Fruit fly (Drosophila melanogaster) whole organism, embryonic: ENCODE data around the gene CG12581.

ENCODE experiments used
- Ada2b ChIP-seq: fragments of 200-800 bp; sonication (Bioruptor generic); IDR thresholded peaks from 2 replicates; pipeline ENCODE4 v1.3.6; 2022; ENCODE audit warnings: missing biosample characterization, missing genetic modification characterization
- Awh ChIP-seq: fragments of 200-800 bp; sonication (Bioruptor generic); IDR thresholded peaks from 2 replicates; pipeline ENCODE4, ENCODE4 v1.3.6; 2022; ENCODE audit warnings: missing biosample characterization, missing genetic modification characterization
- BEAF-32 ChIP-seq: fragments of 200-800 bp; sonication (Bioruptor generic); optimal IDR thresholded peaks from 3 replicates; lab custom pipeline; 2017; ENCODE audit warnings: missing biosample characterization, missing genetic modification characterization, mild to moderate bottlenecking, moderate library complexity, missing genetic modification reagents
- Bgb ChIP-seq: fragments of 200-800 bp; sonication (Bioruptor generic); IDR thresholded peaks from 2 replicates; pipeline ENCODE4 v1.3.6; 2022; ENCODE audit warnings: missing biosample characterization, missing genetic modification characterization; ENCODE audit not compliant: partially characterized antibody
- Blimp-1 ChIP-seq: fragments of 200-800 bp; sonication (Bioruptor generic); optimal IDR thresholded peaks from 3 replicates; lab custom pipeline; 2018; ENCODE audit warnings: missing biosample characterization, missing genetic modification characterization, mild to moderate bottlenecking, moderate library complexity, missing genetic modification reagents
- CG1024 ChIP-seq: fragments of 200-800 bp; sonication (Bioruptor generic); IDR thresholded peaks from 2 replicates; pipeline ENCODE4 v1.3.6; 2022; ENCODE audit warnings: missing biosample characterization, missing genetic modification characterization
- CG12299 ChIP-seq: fragments of 200-800 bp; sonication (Bioruptor generic); optimal IDR thresholded peaks from 2 replicates; lab custom pipeline; 2018; ENCODE audit warnings: missing biosample characterization, mild to moderate bottlenecking, missing genetic modification characterization
- CG13287 ChIP-seq: fragments of 200-800 bp; sonication (Bioruptor generic); IDR thresholded peaks from 2 replicates; pipeline ENCODE4 v1.3.6; 2022; ENCODE audit warnings: missing biosample characterization, missing genetic modification characterization; ENCODE audit not compliant: partially characterized antibody
- CG13775 ChIP-seq: fragments of 200-800 bp; sonication (Bioruptor generic); optimal IDR thresholded peaks from 3 replicates; lab custom pipeline; 2017; ENCODE audit warnings: missing biosample characterization, mild to moderate bottlenecking, missing genetic modification characterization
- CG2116 ChIP-seq: fragments of 200-800 bp; sonication (Bioruptor generic); optimal IDR thresholded peaks from 3 replicates; lab custom pipeline; 2018; ENCODE audit warnings: missing biosample characterization, mild to moderate bottlenecking, missing genetic modification characterization
- CG2199 ChIP-seq: fragments of 200-800 bp; sonication (Bioruptor generic); IDR thresholded peaks from 3 replicates; pipeline ENCODE4 v1.3.6; 2022; ENCODE audit warnings: missing biosample characterization, missing genetic modification characterization
- CG30020 ChIP-seq: fragments of 200-800 bp; optimal IDR thresholded peaks from 2 replicates; lab custom pipeline; 2019; ENCODE audit warnings: missing biosample characterization, mild to moderate bottlenecking, missing genetic modification characterization, moderate library complexity
- CG7357 ChIP-seq: fragments of 200-800 bp; sonication (Bioruptor generic); IDR thresholded peaks from 3 replicates; pipeline ENCODE4 v1.3.6; 2022; ENCODE audit warnings: missing biosample characterization, missing genetic modification characterization
- CG8089 ChIP-seq: fragments of 200-800 bp; sonication (Bioruptor generic); optimal IDR thresholded peaks from 3 replicates; lab custom pipeline; 2016; ENCODE audit warnings: missing biosample characterization, missing genetic modification characterization
- CG8765 ChIP-seq: fragments of 200-800 bp; sonication (Bioruptor generic); IDR thresholded peaks from 2 replicates; pipeline ENCODE4 v1.3.6; 2022; ENCODE audit warnings: missing biosample characterization, missing genetic modification characterization
- CG9437 ChIP-seq: fragments of 200-800 bp; sonication (Bioruptor generic); optimal IDR thresholded peaks from 2 replicates; lab custom pipeline; 2018; ENCODE audit warnings: missing biosample characterization, mild to moderate bottlenecking, missing genetic modification characterization
- Dref ChIP-seq: fragments of 200-800 bp; sonication (Bioruptor generic); IDR thresholded peaks from 2 replicates; pipeline ENCODE4 v1.3.6; 2022; ENCODE audit warnings: missing biosample characterization, missing genetic modification characterization
- Hmx ChIP-seq: fragments of 200-800 bp; sonication (Bioruptor generic); optimal IDR thresholded peaks from 2 replicates; lab custom pipeline; 2016; ENCODE audit warnings: missing biosample characterization, missing genetic modification characterization
- Hr78 ChIP-seq, 2 experiments: fragments of 200-800 bp in 1 of 2; fragments of >200 bp in 1 of 2; sonication (Bioruptor generic) in 1 of 2; optimal IDR thresholded peaks; 2 replicates each; lab custom pipeline; 2017 to 2019; ENCODE audit warnings: missing biosample characterization in 2 of 2, missing genetic modification characterization in 2 of 2, mild to moderate bottlenecking in 1 of 2, moderate library complexity in 1 of 2
- MBD-R2 ChIP-seq: fragments of 200-800 bp; sonication (Bioruptor generic); IDR thresholded peaks from 2 replicates; pipeline ENCODE4 v1.3.6; 2022; ENCODE audit warnings: missing biosample characterization, missing genetic modification characterization
- Nf-YB ChIP-seq: fragments of 200-800 bp; sonication (Bioruptor generic); optimal IDR thresholded peaks from 3 replicates; lab custom pipeline; 2019; ENCODE audit warnings: missing biosample characterization, mild to moderate bottlenecking, missing genetic modification characterization, moderate library complexity
- Taf1 ChIP-seq: fragments of 200-800 bp; sonication (Bioruptor generic); IDR thresholded peaks from 2 replicates; pipeline ENCODE4 v1.3.6; 2022; ENCODE audit warnings: missing biosample characterization, missing genetic modification characterization
- ap ChIP-seq: fragments of 200-800 bp; sonication (Bioruptor generic); IDR thresholded peaks from 2 replicates; pipeline ENCODE4 v1.3.6; 2022; ENCODE audit warnings: missing biosample characterization, missing genetic modification characterization
- dmrt11E ChIP-seq: fragments of 200-800 bp; sonication (Bioruptor generic); optimal IDR thresholded peaks from 3 replicates; lab custom pipeline; 2018; ENCODE audit warnings: missing biosample characterization, mild to moderate bottlenecking, missing genetic modification characterization, moderate library complexity
- hb ChIP-seq: fragments of 200-800 bp; sonication (Bioruptor generic); IDR thresholded peaks from 3 replicates; pipeline ENCODE4 v1.3.6; 2022; ENCODE audit warnings: missing biosample characterization, missing genetic modification characterization; ENCODE audit not compliant: partially characterized antibody
- knrl ChIP-seq: fragments of 200-800 bp; sonication (Bioruptor generic); IDR thresholded peaks from 3 replicates; pipeline ENCODE4 v1.3.6; 2022; ENCODE audit warnings: missing biosample characterization, missing genetic modification characterization; ENCODE audit not compliant: partially characterized antibody
- lov ChIP-seq, 2 experiments: fragments of 200-800 bp in 1 of 2; fragments of >200 bp in 1 of 2; sonication (Bioruptor generic) in 1 of 2; IDR thresholded peaks in 1 of 2; optimal IDR thresholded peaks in 1 of 2; 2 replicates in 1 of 2; 3 replicates in 1 of 2; pipeline versions ENCODE4 v1.3.6 to Lab custom; 2017 to 2022; ENCODE audit warnings: missing biosample characterization in 1 of 2, missing genetic modification characterization in 1 of 2
- mirr ChIP-seq: fragments of 200-800 bp; sonication (Bioruptor generic); optimal IDR thresholded peaks from 3 replicates; lab custom pipeline; 2018; ENCODE audit warnings: missing biosample characterization, mild to moderate bottlenecking, missing genetic modification characterization
- nerfin-1 ChIP-seq: fragments of 200-800 bp; sonication (Bioruptor generic); optimal IDR thresholded peaks from 3 replicates; lab custom pipeline; 2019; ENCODE audit warnings: missing biosample characterization, mild to moderate bottlenecking, missing genetic modification characterization, moderate library complexity
- nerfin-2 ChIP-seq: fragments of 200-800 bp; sonication (Bioruptor generic); IDR thresholded peaks from 2 replicates; pipeline ENCODE4 v1.3.6; 2022; ENCODE audit warnings: missing biosample characterization, missing genetic modification characterization; ENCODE audit not compliant: partially characterized antibody
- nom ChIP-seq: fragments of 200-800 bp; sonication (Bioruptor generic); optimal IDR thresholded peaks from 2 replicates; lab custom pipeline; 2017; ENCODE audit warnings: missing biosample characterization, missing genetic modification characterization, mild to moderate bottlenecking, moderate library complexity, missing genetic modification reagents
- org-1 ChIP-seq: fragments of 200-800 bp; sonication (Bioruptor generic); optimal IDR thresholded peaks from 2 replicates; lab custom pipeline; 2017; ENCODE audit warnings: missing biosample characterization, missing genetic modification characterization
- pnt ChIP-seq: fragments of 200-800 bp; sonication (Bioruptor generic); optimal IDR thresholded peaks from 3 replicates; lab custom pipeline; 2016; ENCODE audit warnings: missing biosample characterization, missing genetic modification characterization
- prd ChIP-seq, 3 experiments: fragments of >200 bp in 2 of 3; fragments of 200-800 bp in 1 of 3; sonication (Bioruptor generic) in 1 of 3; optimal IDR thresholded peaks in 2 of 3; IDR thresholded peaks in 1 of 3; 2 replicates in 2 of 3; 3 replicates in 1 of 3; pipeline versions ENCODE4 v1.3.6 to Lab custom; 2017 to 2022; ENCODE audit warnings: missing biosample characterization in 1 of 3, missing genetic modification characterization in 1 of 3
- pzg ChIP-seq: fragments of 200-800 bp; sonication (Bioruptor generic); optimal IDR thresholded peaks from 3 replicates; lab custom pipeline; 2018; ENCODE audit warnings: missing biosample characterization, mild to moderate bottlenecking, missing genetic modification characterization, moderate library complexity
- row ChIP-seq: fragments of 200-800 bp; sonication (Bioruptor generic); IDR thresholded peaks from 3 replicates; pipeline ENCODE4 v1.3.6; 2022; ENCODE audit warnings: missing biosample characterization, missing genetic modification characterization
- sd ChIP-seq: fragments of 200-800 bp; sonication (Bioruptor generic); optimal IDR thresholded peaks from 3 replicates; lab custom pipeline; 2018; ENCODE audit warnings: missing biosample characterization, mild to moderate bottlenecking, missing genetic modification characterization, moderate library complexity
- sens-2 ChIP-seq: fragments of 200-800 bp; sonication (Bioruptor generic); IDR thresholded peaks from 2 replicates; pipeline ENCODE4 v1.3.6; 2022; ENCODE audit warnings: missing biosample characterization, missing genetic modification characterization
- sisA ChIP-seq: fragments of 200-800 bp; sonication (Bioruptor generic); IDR thresholded peaks from 2 replicates; pipeline ENCODE4 v1.3.6; 2022; ENCODE audit warnings: missing biosample characterization, missing genetic modification characterization
- slbo ChIP-seq: fragments of 200-800 bp; sonication (Bioruptor generic); IDR thresholded peaks from 2 replicates; pipeline ENCODE4 v1.3.6; 2022; ENCODE audit warnings: missing biosample characterization, missing genetic modification characterization
- tll ChIP-seq, 2 experiments: fragments of 200-800 bp in 1 of 2; fragments of >200 bp in 1 of 2; sonication (Bioruptor generic) in 1 of 2; optimal IDR thresholded peaks; 2 replicates each; lab custom pipeline; 2017 to 2019; ENCODE audit warnings: missing biosample characterization in 2 of 2, missing genetic modification characterization in 2 of 2, mild to moderate bottlenecking in 1 of 2, moderate library complexity in 1 of 2
- unpg ChIP-seq: fragments of 200-800 bp; sonication (Bioruptor generic); optimal IDR thresholded peaks from 3 replicates; lab custom pipeline; 2018; ENCODE audit warnings: missing biosample characterization, mild to moderate bottlenecking, missing genetic modification characterization, moderate library complexity
- vfl ChIP-seq: fragments of 200-800 bp; sonication (Bioruptor generic); optimal IDR thresholded peaks from 2 replicates; lab custom pipeline; 2016; ENCODE audit warnings: missing biosample characterization, missing genetic modification characterization

CG12581 gene

dm6 chr3R:4229137-4229764, 54.8 kb downstream of the CG12581 start, which contains the start of gene DhpD (continued):
- TF ChIP-seq lov (optimal IDR thresholded peaks at IDR 0.05; lab: Kevin White, UChicago) = no peak
- peak; percentile 78; the same call in 2 of the 3 replicates for TF ChIP-seq lov (GFP tag; IDR thresholded peaks at IDR 0.05; lab: Robert Waterston, UW)
- TF ChIP-seq Nf-YB (GFP tag; lab: Kevin White, UChicago) = no peak
- TF ChIP-seq Ada2b = peak; percentile 57
- no peak for TF ChIP-seq sens-2
- TF ChIP-seq pnt (GFP tag; lab: Kevin White, UChicago) = peak; percentile 14
- peak; percentile 55 for TF ChIP-seq mirr (GFP tag; lab: Kevin White, UChicago)
- 0 out of 2 replicates have a peak, but pooled peaks have one; percentile 35 for TF ChIP-seq CG8765 (GFP tag; lab: Robert Waterston, UW)
- TF ChIP-seq Hmx (GFP tag; lab: Kevin White, UChicago) = peak; percentile 50
- peak; percentile 6 for TF ChIP-seq CG8089 (GFP tag; lab: Kevin White, UChicago)
- no peak for TF ChIP-seq nerfin-1 (tag; lab: Kevin White, UChicago)
- peak; percentile 42 for TF ChIP-seq vfl (GFP tag; lab: Kevin White, UChicago)
- TF ChIP-seq sd (tag; lab: Kevin White, UChicago) = no peak
- TF ChIP-seq ap = 0 out of 2 replicates have a peak, but pooled peaks have one; percentile 33

dm6 chr3R:4232139-4233017, 57.9 kb downstream of the CG12581 start, which contains the start of gene CG14641:
TSS of gene CG14641 (minus strand) at chr3R:4232342.
- TF ChIP-seq Taf1 (GFP tag; lab: Robert Waterston, UW) = no peak
- TF ChIP-seq BEAF-32 (GFP tag; lab: Kevin White, UChicago) = peak; percentile 66
- TF ChIP-seq CG9437 (GFP tag; lab: Kevin White, UChicago) = peak; percentile 28
- TF ChIP-seq org-1 (GFP tag; lab: Kevin White, UChicago) = no peak
- TF ChIP-seq Awh = no peak
- TF ChIP-seq row = peak; percentile 65
- TF ChIP-seq CG30020 (tag; lab: Kevin White, UChicago) = peak; percentile 95
- peak; percentile 27; the same call in 1 of the 2 replicates for TF ChIP-seq slbo (GFP tag; lab: Robert Waterston, UW)
- TF ChIP-seq Dref (GFP tag; lab: Robert Waterston, UW) = peak; percentile 83
- peak; percentile 94 for TF ChIP-seq CG1024 (GFP tag; lab: Robert Waterston, UW)
- no peak for TF ChIP-seq Blimp-1
- TF ChIP-seq sisA (GFP tag; lab: Robert Waterston, UW) = no peak
- peak; percentile 29 for TF ChIP-seq CG13775 (GFP tag; lab: Kevin White, UChicago)
- peak; percentile 56; the same call in 1 of the 3 replicates for TF ChIP-seq hb
- TF ChIP-seq prd (optimal IDR thresholded peaks at IDR 0.05; lab: Kevin White, UChicago) = no peak
- peak; percentile 32; the same call in 1 of the 3 replicates for TF ChIP-seq prd (GFP tag; IDR thresholded peaks at IDR 0.05; lab: Robert Waterston, UW)
- peak; percentile 30 for TF ChIP-seq nom (GFP tag; lab: Kevin White, UChicago)
- no peak for TF ChIP-seq CG12299 (tag; lab: Kevin White, UChicago)
- peak in 1 of 2 experiments; percentile 79 for TF ChIP-seq tll (GFP tag; optimal IDR thresholded peaks at IDR 0.05; lab: Kevin White, UChicago)
- peak; percentile 49; the same call in 2 of the 3 replicates for TF ChIP-seq knrl (GFP tag; lab: Robert Waterston, UW)
- 0 out of 3 replicates have a peak, but pooled peaks have one; percentile 24 for TF ChIP-seq CG2199 (GFP tag; lab: Robert Waterston, UW)
- TF ChIP-seq CG13287 (GFP tag; lab: Robert Waterston, UW) = peak; percentile 8; the same call in 1 of the 2 replicates
- TF ChIP-seq Bgb (GFP tag; lab: Robert Waterston, UW) = peak; percentile 55; the same call in 1 of the 2 replicates
- peak in 1 of 2 experiments; percentile 44 for TF ChIP-seq Hr78 (GFP tag; optimal IDR thresholded peaks at IDR 0.05; lab: Kevin White, UChicago)
- 0 out of 2 replicates have a peak, but pooled peaks have one; percentile 11 for TF ChIP-seq ap
- TF ChIP-seq nerfin-2 (GFP tag; lab: Robert Waterston, UW) = 0 out of 2 replicates have a peak, but pooled peaks have one; percentile 21
- peak; percentile 37 for TF ChIP-seq MBD-R2
- no peak for TF ChIP-seq unpg (GFP tag; lab: Kevin White, UChicago)
- peak; percentile 45 for TF ChIP-seq pzg (GFP tag; lab: Kevin White, UChicago)
- TF ChIP-seq dmrt11E = peak; percentile 19
- peak; percentile 90 for TF ChIP-seq CG7357 (GFP tag; lab: Robert Waterston, UW)
- peak; percentile 31 for TF ChIP-seq CG2116 (GFP tag; lab: Kevin White, UChicago)
